Fruit fly (Drosophila melanogaster) whole organism, prepupa: ENCODE data around the gene Ir76a.

ENCODE experiments used
- Blimp-1 ChIP-seq: fragments of 200-800 bp; sonication (Bioruptor generic); optimal IDR thresholded peaks from 3 replicates; lab custom pipeline; 2017; ENCODE audit warnings: missing biosample characterization, missing genetic modification characterization, mild to moderate bottlenecking, moderate library complexity, missing genetic modification reagents
- CG10631 ChIP-seq: fragments of 200-800 bp; sonication (Bioruptor generic); optimal IDR thresholded peaks from 2 replicates; lab custom pipeline; 2016; ENCODE audit warnings: missing biosample characterization, missing genetic modification characterization
- CG10669 ChIP-seq: fragments of 200-800 bp; sonication (Bioruptor generic); optimal IDR thresholded peaks from 3 replicates; lab custom pipeline; 2018; ENCODE audit warnings: missing biosample characterization, mild to moderate bottlenecking, missing genetic modification characterization, moderate library complexity
- CG11294 ChIP-seq: fragments of 200-800 bp; sonication (Bioruptor generic); IDR thresholded peaks from 2 replicates; pipeline ENCODE4 v1.3.6; 2022; ENCODE audit warnings: missing biosample characterization, missing genetic modification characterization
- CG11902 ChIP-seq: fragments of 200-800 bp; sonication (Bioruptor generic); optimal IDR thresholded peaks from 3 replicates; lab custom pipeline; 2016; ENCODE audit warnings: missing biosample characterization, missing genetic modification characterization
- CG1621 ChIP-seq: fragments of 200-800 bp; sonication (Bioruptor generic); optimal IDR thresholded peaks from 3 replicates; lab custom pipeline; 2018; ENCODE audit warnings: missing biosample characterization, mild to moderate bottlenecking, missing genetic modification characterization
- CG16779 ChIP-seq: fragments of 200-800 bp; sonication (Bioruptor generic); optimal IDR thresholded peaks from 3 replicates; lab custom pipeline; 2017; ENCODE audit warnings: missing biosample characterization, mild to moderate bottlenecking, missing genetic modification characterization
- CG3032 ChIP-seq: fragments of 200-800 bp; optimal IDR thresholded peaks from 2 replicates; lab custom pipeline; 2019; ENCODE audit warnings: missing biosample characterization, mild to moderate bottlenecking, missing genetic modification characterization, moderate library complexity
- CG31627 ChIP-seq: fragments of 200-800 bp; sonication (Bioruptor generic); optimal IDR thresholded peaks from 3 replicates; lab custom pipeline; 2016; ENCODE audit warnings: missing biosample characterization, missing genetic modification characterization
- CG32006 ChIP-seq: fragments of 200-800 bp; sonication (Bioruptor generic); optimal IDR thresholded peaks from 3 replicates; lab custom pipeline; 2017; ENCODE audit warnings: missing biosample characterization, mild to moderate bottlenecking, missing genetic modification characterization
- CG34406 ChIP-seq: fragments of 200-800 bp; sonication (Bioruptor generic); optimal IDR thresholded peaks from 3 replicates; lab custom pipeline; 2016; ENCODE audit warnings: missing biosample characterization, missing genetic modification characterization
- CG3919 ChIP-seq: fragments of 200-800 bp; sonication (Bioruptor generic); optimal IDR thresholded peaks from 3 replicates; lab custom pipeline; 2016; ENCODE audit warnings: missing biosample characterization, missing genetic modification characterization
- CG4318 ChIP-seq: fragments of 200-800 bp; sonication (Bioruptor generic); optimal IDR thresholded peaks from 3 replicates; lab custom pipeline; 2017; ENCODE audit warnings: missing biosample characterization, mild to moderate bottlenecking, missing genetic modification characterization
- CG6163 ChIP-seq: fragments of 200-800 bp; sonication (Bioruptor generic); IDR thresholded peaks from 3 replicates; pipeline ENCODE4 v1.3.6; 2022; ENCODE audit warnings: missing biosample characterization, missing genetic modification characterization
- CG6808 ChIP-seq: fragments of 200-800 bp; sonication (Bioruptor generic); optimal IDR thresholded peaks from 3 replicates; lab custom pipeline; 2017; ENCODE audit warnings: missing biosample characterization, missing genetic modification characterization, mild to moderate bottlenecking, moderate library complexity, missing genetic modification reagents
- CG6854 ChIP-seq: fragments of 200-800 bp; sonication (Bioruptor generic); optimal IDR thresholded peaks from 2 replicates; lab custom pipeline; 2017; ENCODE audit warnings: missing biosample characterization, mild to moderate bottlenecking, missing genetic modification characterization
- CG7368 ChIP-seq: fragments of 200-800 bp; sonication (Bioruptor generic); optimal IDR thresholded peaks from 3 replicates; lab custom pipeline; 2016; ENCODE audit warnings: missing biosample characterization, missing genetic modification characterization
- CG8319 ChIP-seq: fragments of 200-800 bp; sonication (Bioruptor generic); optimal IDR thresholded peaks from 3 replicates; lab custom pipeline; 2016; ENCODE audit warnings: missing biosample characterization, missing genetic modification characterization
- CG8632 ChIP-seq: fragments of 200-800 bp; sonication (Bioruptor generic); optimal IDR thresholded peaks from 3 replicates; lab custom pipeline; 2016; ENCODE audit warnings: missing biosample characterization, missing genetic modification characterization
- CG9139 ChIP-seq: fragments of 200-800 bp; sonication (Bioruptor generic); optimal IDR thresholded peaks from 3 replicates; lab custom pipeline; 2017; ENCODE audit warnings: missing biosample characterization, mild to moderate bottlenecking, missing genetic modification characterization
- Eip78C ChIP-seq: fragments of 200-800 bp; sonication (Bioruptor generic); peaks from one replicate; lab custom pipeline; 2016; ENCODE audit warnings: missing biosample characterization, missing genetic modification characterization
- Eip93F ChIP-seq: fragments of 200-800 bp; sonication (Bioruptor generic); optimal IDR thresholded peaks from 2 replicates; lab custom pipeline; 2016; ENCODE audit warnings: missing biosample characterization, mild to moderate bottlenecking, missing genetic modification characterization
- Ets21C ChIP-seq: fragments of 200-800 bp; sonication (Bioruptor generic); optimal IDR thresholded peaks from 3 replicates; lab custom pipeline; 2016; ENCODE audit warnings: missing biosample characterization, missing genetic modification characterization
- Ets96B ChIP-seq: fragments of 200-800 bp; optimal IDR thresholded peaks from 2 replicates; lab custom pipeline; 2019; ENCODE audit warnings: missing biosample characterization, mild to moderate bottlenecking, missing genetic modification characterization, moderate library complexity
- Hr39 ChIP-seq: fragments of 200-800 bp; sonication (Bioruptor generic); optimal IDR thresholded peaks from 2 replicates; lab custom pipeline; 2016; ENCODE audit warnings: missing biosample characterization, missing genetic modification characterization
- Hr4 ChIP-seq: fragments of 200-800 bp; sonication (Bioruptor generic); optimal IDR thresholded peaks from 3 replicates; lab custom pipeline; 2016; ENCODE audit warnings: missing biosample characterization, missing genetic modification characterization
- Lpt ChIP-seq: fragments of 200-800 bp; sonication (Bioruptor generic); optimal IDR thresholded peaks from 3 replicates; lab custom pipeline; 2016; ENCODE audit warnings: missing biosample characterization, missing genetic modification characterization
- Met ChIP-seq: fragments of 200-800 bp; sonication (Bioruptor generic); optimal IDR thresholded peaks from 3 replicates; lab custom pipeline; 2016; ENCODE audit warnings: missing biosample characterization, missing genetic modification characterization
- Smox ChIP-seq: fragments of 200-800 bp; sonication (Bioruptor generic); optimal IDR thresholded peaks from 3 replicates; lab custom pipeline; 2016; ENCODE audit warnings: missing biosample characterization, missing genetic modification characterization
- Sox14 ChIP-seq: fragments of 200-800 bp; sonication (Bioruptor generic); optimal IDR thresholded peaks from 3 replicates; lab custom pipeline; 2016; ENCODE audit warnings: missing biosample characterization, missing genetic modification characterization
- Sox15 ChIP-seq: fragments of 200-800 bp; sonication (Bioruptor generic); optimal IDR thresholded peaks from 3 replicates; lab custom pipeline; 2016; ENCODE audit warnings: missing biosample characterization, missing genetic modification characterization
- acj6 ChIP-seq: fragments of 200-800 bp; sonication (Bioruptor generic); optimal IDR thresholded peaks from 3 replicates; lab custom pipeline; 2016; ENCODE audit warnings: missing biosample characterization, missing genetic modification characterization
- cyc ChIP-seq: fragments of 200-800 bp; sonication (Bioruptor generic); optimal IDR thresholded peaks from 3 replicates; lab custom pipeline; 2016; ENCODE audit warnings: missing biosample characterization, missing genetic modification characterization
- dac ChIP-seq: fragments of 200-800 bp; sonication (Bioruptor generic); optimal IDR thresholded peaks from 2 replicates; lab custom pipeline; 2017; ENCODE audit warnings: missing biosample characterization, mild to moderate bottlenecking, missing genetic modification characterization
- dsx ChIP-seq: fragments of 200-800 bp; optimal IDR thresholded peaks from 3 replicates; lab custom pipeline; 2019; ENCODE audit warnings: missing biosample characterization, mild to moderate bottlenecking, missing genetic modification characterization, moderate library complexity; ENCODE audit not compliant: poor library complexity, severe bottlenecking
- eg ChIP-seq: fragments of 200-800 bp; sonication (Bioruptor generic); IDR thresholded peaks from 3 replicates; pipeline ENCODE4 v1.3.6; 2022; ENCODE audit warnings: missing biosample characterization, missing genetic modification characterization
- esn ChIP-seq: fragments of 200-800 bp; sonication (Bioruptor generic); optimal IDR thresholded peaks from 2 replicates; lab custom pipeline; 2016; ENCODE audit warnings: missing biosample characterization, mild to moderate bottlenecking, missing genetic modification characterization, moderate library complexity
- fd59A ChIP-seq: fragments of 200-800 bp; sonication (Bioruptor generic); optimal IDR thresholded peaks from 2 replicates; lab custom pipeline; 2017; ENCODE audit warnings: missing biosample characterization, mild to moderate bottlenecking, missing genetic modification characterization, missing genetic modification reagents
- fd85E ChIP-seq: fragments of 200-800 bp; sonication (Bioruptor generic); optimal IDR thresholded peaks from 3 replicates; lab custom pipeline; 2016; ENCODE audit warnings: missing biosample characterization, missing genetic modification characterization
- fkh ChIP-seq: fragments of 200-800 bp; sonication (Bioruptor generic); optimal IDR thresholded peaks from 3 replicates; lab custom pipeline; 2017; ENCODE audit warnings: missing biosample characterization, mild to moderate bottlenecking, missing genetic modification characterization, moderate library complexity
- lz ChIP-seq: fragments of 200-800 bp; sonication (Bioruptor generic); optimal IDR thresholded peaks from 3 replicates; lab custom pipeline; 2016; ENCODE audit warnings: missing biosample characterization, missing genetic modification characterization
- net ChIP-seq: fragments of 200-800 bp; sonication (Bioruptor generic); optimal IDR thresholded peaks from 3 replicates; lab custom pipeline; 2016; ENCODE audit warnings: missing biosample characterization, missing genetic modification characterization
- salr ChIP-seq, 2 experiments: fragments of 200-800 bp; sonication (Bioruptor generic); optimal IDR thresholded peaks; 3 replicates each; lab custom pipeline; 2016 to 2018; ENCODE audit warnings: missing biosample characterization in 2 of 2, missing genetic modification characterization in 2 of 2, mild to moderate bottlenecking in 1 of 2
- ss ChIP-seq, 2 experiments: fragments of 200-800 bp; sonication (Bioruptor generic); optimal IDR thresholded peaks; 2 replicates in 1 of 2; 3 replicates in 1 of 2; lab custom pipeline; 2017 to 2018; ENCODE audit warnings: mild to moderate bottlenecking in 2 of 2, missing biosample characterization in 2 of 2, missing genetic modification characterization in 2 of 2, moderate library complexity in 1 of 2
- svp ChIP-seq: fragments of 200-800 bp; sonication (Bioruptor generic); peaks from one replicate; lab custom pipeline; 2016; ENCODE audit warnings: missing biosample characterization, missing genetic modification characterization
- topi ChIP-seq: fragments of 200-800 bp; sonication (Bioruptor generic); optimal IDR thresholded peaks from 3 replicates; lab custom pipeline; 2016; ENCODE audit warnings: missing biosample characterization, missing genetic modification characterization
- vri ChIP-seq: fragments of 200-800 bp; sonication (Bioruptor generic); optimal IDR thresholded peaks from 3 replicates; lab custom pipeline; 2016; ENCODE audit warnings: missing biosample characterization, mild to moderate bottlenecking, missing genetic modification characterization

The Ir76a gene

dm6 chr3L:19793438-19793998 lies 5.6 kb upstream of the Ir76a start, which contains the start of the genes CG42637, Gyc76C and SREBP:
CG42637 (minus strand) TSS chr3L:19793569.
Gyc76C (minus strand) TSS chr3L:19793569.
SREBP (plus strand) TSS chr3L:19793935.
- no peak for TF ChIP-seq CG11902 (GFP tag; lab: Kevin White, UChicago)
- no peak for TF ChIP-seq acj6 (GFP tag; lab: Kevin White, UChicago)
- peak; percentile 12 for TF ChIP-seq dsx
- TF ChIP-seq CG1621 = peak; percentile 92
- TF ChIP-seq CG3032 (tag; lab: Kevin White, UChicago) = no peak
- peak; percentile 74 for TF ChIP-seq Eip78C (GFP tag; lab: Kevin White, UChicago)
- peak; percentile 10 for TF ChIP-seq CG3919
- peak; percentile 48; the same call in 2 of the 3 replicates for TF ChIP-seq CG6163 (GFP tag; lab: Robert Waterston, UW)
- TF ChIP-seq Eip93F = peak; percentile 50

DNA sequence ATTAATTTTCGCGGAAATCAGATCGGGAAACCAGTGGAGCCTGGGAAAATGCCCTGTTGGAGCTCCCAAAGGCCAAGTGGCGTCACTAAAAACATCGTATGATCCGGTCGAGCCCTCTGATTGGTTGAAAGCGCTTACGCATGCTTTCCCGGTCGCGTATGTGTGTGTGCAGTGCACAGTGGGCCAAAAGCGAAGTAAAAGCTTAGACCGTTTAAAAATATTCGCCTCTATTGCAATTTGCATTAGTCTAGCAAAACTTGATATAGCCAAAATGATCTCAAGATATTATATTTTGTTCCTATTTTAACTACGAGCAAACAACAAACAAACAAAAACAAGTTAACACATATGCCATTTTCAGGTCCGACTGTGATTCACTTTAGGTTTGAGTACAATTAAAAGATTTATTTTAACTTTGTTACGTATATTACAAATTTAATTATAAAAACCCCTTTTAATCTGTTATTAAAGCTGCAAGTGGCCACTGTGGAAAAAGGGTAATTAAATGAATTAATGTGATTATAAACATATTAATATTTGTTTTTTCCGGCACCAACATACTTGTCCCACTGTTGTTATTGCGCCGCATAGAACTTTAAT lies 4.8 kb upstream of the Ir76a start:
- TF ChIP-seq salr (GFP tag; optimal IDR thresholded peaks at IDR 0.05; lab: Kevin White, UChicago) = peak; percentile 56 to 97
- TF ChIP-seq fd85E (GFP tag; lab: Kevin White, UChicago) = peak; percentile 71
- TF ChIP-seq Hr39 (GFP tag; lab: Kevin White, UChicago) = peak; percentile 86
- peak; percentile 95 for TF ChIP-seq net (GFP tag; lab: Kevin White, UChicago)
- TF ChIP-seq CG4318 = peak; percentile 90
- TF ChIP-seq topi = peak; percentile 90
- peak; percentile 93 for TF ChIP-seq Sox14 (GFP tag; lab: Kevin White, UChicago)
- peak; percentile 87 for TF ChIP-seq dac (GFP tag; lab: Kevin White, UChicago)
- peak; percentile 79 for TF ChIP-seq CG8319 (GFP tag; lab: Kevin White, UChicago)
- TF ChIP-seq eg (GFP tag; lab: Robert Waterston, UW) = peak; percentile 81
- peak; percentile 87 to 96 for TF ChIP-seq ss (GFP tag; optimal IDR thresholded peaks at IDR 0.05; lab: Kevin White, UChicago)
- TF ChIP-seq fd59A = peak; percentile 87
- peak; percentile 84 for TF ChIP-seq CG16779
- TF ChIP-seq CG10669 (GFP tag; lab: Kevin White, UChicago) = peak; percentile 90
- peak; percentile 80 for TF ChIP-seq CG31627 (GFP tag; lab: Kevin White, UChicago)
- TF ChIP-seq vri = peak; percentile 83
- TF ChIP-seq CG11902 (GFP tag; lab: Kevin White, UChicago) = peak; percentile 69
- peak; percentile 59 for TF ChIP-seq CG6854 (GFP tag; lab: Kevin White, UChicago)
- TF ChIP-seq Lpt = peak; percentile 85
- peak; percentile 89 for TF ChIP-seq CG3919
- TF ChIP-seq Sox15 = peak; percentile 77
- TF ChIP-seq Ets96B (tag; lab: Kevin White, UChicago) = peak; percentile 88
- TF ChIP-seq CG10631 (GFP tag; lab: Kevin White, UChicago) = peak; percentile 83
- peak; percentile 64 for TF ChIP-seq CG7368 (GFP tag; lab: Kevin White, UChicago)
- peak; percentile 81 for TF ChIP-seq Ets21C (GFP tag; lab: Kevin White, UChicago)
- peak; percentile 64 for TF ChIP-seq Eip93F
- TF ChIP-seq CG9139 = peak; percentile 58
- TF ChIP-seq CG8632 (GFP tag; lab: Kevin White, UChicago) = peak; percentile 89
- peak; percentile 89 for TF ChIP-seq Smox (GFP tag; lab: Kevin White, UChicago)
- peak; percentile 94 for TF ChIP-seq esn (GFP tag; lab: Kevin White, UChicago)
- peak; percentile 83 for TF ChIP-seq CG3032 (tag; lab: Kevin White, UChicago)
- no peak for TF ChIP-seq fkh
- TF ChIP-seq svp = peak; percentile 94
- peak; percentile 96 for TF ChIP-seq CG32006 (GFP tag; lab: Kevin White, UChicago)
- peak; percentile 90 for TF ChIP-seq lz (GFP tag; lab: Kevin White, UChicago)
- peak; percentile 83 for TF ChIP-seq CG6163 (GFP tag; lab: Robert Waterston, UW)
- TF ChIP-seq CG6808 (GFP tag; lab: Kevin White, UChicago) = peak; percentile 93
- TF ChIP-seq CG1621 = peak; percentile 72
- TF ChIP-seq cyc = peak; percentile 76
- peak; percentile 89 for TF ChIP-seq CG34406 (GFP tag; lab: Kevin White, UChicago)
- TF ChIP-seq Met = peak; percentile 91
- peak; percentile 64 for TF ChIP-seq CG11294
- peak; percentile 63 for TF ChIP-seq Blimp-1 (GFP tag; lab: Kevin White, UChicago)
- TF ChIP-seq Hr4 (GFP tag; lab: Kevin White, UChicago) = peak; percentile 92
